Fruit fly (Drosophila melanogaster): Measurements from ENCODE around the gene CG13901.

The CG13901 gene

DNA sequence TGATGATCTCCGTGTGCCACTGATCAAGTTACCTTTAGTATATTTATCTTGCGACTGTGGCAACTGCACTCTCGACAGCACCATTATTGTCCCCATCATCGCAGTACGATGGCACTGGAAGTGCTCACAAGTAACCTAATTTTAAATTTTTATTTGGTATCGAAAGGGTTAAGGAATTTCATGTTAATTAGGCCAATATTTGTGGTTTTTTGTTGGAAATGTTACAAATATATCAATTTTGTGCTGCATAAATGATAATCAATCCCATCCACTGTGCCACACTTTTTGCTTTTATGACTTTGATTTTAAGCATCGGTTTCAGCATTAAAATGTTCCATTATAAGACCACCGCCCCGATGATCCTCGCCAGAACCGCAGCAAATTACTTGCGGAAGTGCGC lies 15.0 kb downstream of the CG13901 start (continued):
- TF ChIP-seq CG6272 (GFP tag; IDR thresholded peaks at IDR 0.05) (no peak), chif (GFP tag; optimal IDR thresholded peaks at IDR 0.05) (no peak), Drgx (GFP tag; IDR thresholded peaks at IDR 0.05) (peak; percentile 58), CG16779 (GFP tag; IDR thresholded peaks at IDR 0.05) (no peak), sisA (GFP tag; IDR thresholded peaks at IDR 0.05) (no peak), CG31388 (GFP tag; optimal IDR thresholded peaks at IDR 0.05) (no peak), sens (GFP tag) (peak; percentile 57), CG3995 (GFP tag; optimal IDR thresholded peaks at IDR 0.05) (no peak), MBD-R2 (GFP tag; IDR thresholded peaks at IDR 0.05) (no peak), CG1832 (GFP tag; optimal IDR thresholded peaks at IDR 0.05) (no peak), bigmax (GFP tag; optimal IDR thresholded peaks at IDR 0.05) (no peak), CG11723 (GFP tag; optimal IDR thresholded peaks at IDR 0.05) (no peak), CG4424 (GFP tag; optimal IDR thresholded peaks at IDR 0.05) (no peak), CG8359 (GFP tag; optimal IDR thresholded peaks at IDR 0.05; ENCODE audit: borderline replicate concordance) (no peak)

DNA sequence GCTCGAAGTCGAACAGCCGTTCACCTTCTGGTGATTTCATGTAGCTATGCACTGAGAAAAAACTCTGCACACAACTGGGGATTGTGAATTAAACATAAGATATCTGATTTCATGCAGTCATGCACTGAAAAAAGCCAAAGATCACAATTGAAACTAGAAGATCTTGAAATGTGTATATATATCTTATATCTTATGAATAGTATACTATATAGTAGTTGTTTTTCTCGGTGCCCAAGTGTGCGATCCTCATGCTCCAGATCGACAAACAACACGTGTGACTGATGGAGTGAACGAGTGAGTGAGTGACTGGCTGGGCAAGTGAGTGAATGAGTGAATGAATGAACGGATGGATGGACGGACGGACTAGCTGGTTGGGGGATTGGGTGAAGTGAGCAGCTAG lies 15.7 kb downstream of the CG13901 start:
- TF ChIP-seq z (GFP tag; IDR thresholded peaks at IDR 0.05) (peak; percentile 84), ftz-f1 (GFP tag; optimal IDR thresholded peaks at IDR 0.05) (no peak), Meics (GFP tag; optimal IDR thresholded peaks at IDR 0.05) (peak; percentile 64), CG7745 (tag; optimal IDR thresholded peaks at IDR 0.05) (no peak), CG10274 (GFP tag; optimal IDR thresholded peaks at IDR 0.05) (peak; percentile 42), CG3995 (GFP tag; optimal IDR thresholded peaks at IDR 0.05) (no peak), CG10654 (GFP tag; optimal IDR thresholded peaks at IDR 0.05) (peak; percentile 66), az2 (GFP tag; optimal IDR thresholded peaks at IDR 0.05) (peak; percentile 66), gsb (GFP tag; IDR thresholded peaks at IDR 0.05) (peak; percentile 41; the same call in 1 of the 2 replicates), grau (tag; optimal IDR thresholded peaks at IDR 0.05) (peak; percentile 63), CG8924 (tag; optimal IDR thresholded peaks at IDR 0.05) (peak; percentile 68), Gsc (GFP tag; IDR thresholded peaks at IDR 0.05) (0 out of 2 replicates have a peak, but pooled peaks have one; percentile 39), ranshi (GFP tag; IDR thresholded peaks at IDR 0.05) (peak; percentile 80), tin (GFP tag; optimal IDR thresholded peaks at IDR 0.05) (peak; percentile 76), Ets65A (GFP tag) (no peak), klu (GFP tag; IDR thresholded peaks at IDR 0.05) (peak; percentile 43; the same call in 1 of the 2 replicates), CG1647 (GFP tag; optimal IDR thresholded peaks at IDR 0.05) (peak; percentile 20), pum (GFP tag; optimal IDR thresholded peaks at IDR 0.05) (no peak), Trl (optimal IDR thresholded peaks at IDR 0.05) (no peak), Trl (GFP tag; optimal IDR thresholded peaks at IDR 0.05) (no peak), exex (tag; optimal IDR thresholded peaks at IDR 0.05) (no peak), Abd-B (GFP tag; optimal IDR thresholded peaks at IDR 0.05) (no peak), Doc2 (GFP tag; IDR thresholded peaks at IDR 0.05) (no peak), chn (GFP tag; optimal IDR thresholded peaks at IDR 0.05) (peak; percentile 32), C15 (GFP tag; IDR thresholded peaks at IDR 0.05) (0 out of 3 replicates have a peak, but pooled peaks have one; percentile 42), CG1792 (GFP tag; optimal IDR thresholded peaks at IDR 0.05) (no peak), peb (GFP tag; IDR thresholded peaks at IDR 0.05) (peak; percentile 21; the same call in 1 of the 2 replicates), CG6689 (GFP tag; IDR thresholded peaks at IDR 0.05) (peak; percentile 80), cad (GFP tag; optimal IDR thresholded peaks at IDR 0.05) (no peak), salm (tag; optimal IDR thresholded peaks at IDR 0.05) (peak; percentile 68), dmrt11E (tag; optimal IDR thresholded peaks at IDR 0.05) (peak; percentile 31), CG8388 (GFP tag; optimal IDR thresholded peaks at IDR 0.05) (peak; percentile 77), emc (GFP tag; optimal IDR thresholded peaks at IDR 0.05) (no peak), abd-A (tag; optimal IDR thresholded peaks at IDR 0.05) (no peak), Nf-YB (GFP tag; optimal IDR thresholded peaks at IDR 0.05) (peak; percentile 44), CHES-1-like (GFP tag; optimal IDR thresholded peaks at IDR 0.05) (no peak), Myb (GFP tag; optimal IDR thresholded peaks at IDR 0.05) (no peak), Hr39 (optimal IDR thresholded peaks at IDR 0.05) (no peak), Opbp (GFP tag; IDR thresholded peaks at IDR 0.05; ENCODE audit: partially characterized antibody) (no peak), vvl (GFP tag; IDR thresholded peaks at IDR 0.05) (peak; percentile 89)

Data from whole organism, embryonic.